Worm (Caenorhabditis elegans) whole organism, young adult: ENCODE measurements around the gene cht-5.

Experiments
- B0019.2 ChIP-seq: fragments of 200-800 bp; sonication (Bioruptor generic); conservative IDR thresholded peaks from 2 replicates; pipeline ENCODE4 v1.3.6; 2022; ENCODE audit warnings: missing genetic modification reagents, missing genetic modification characterization, missing compliant biosample characterization
- F22D6.2 ChIP-seq: sonication (generic microtip); optimal IDR thresholded peaks from 2 replicates; lab custom pipeline; 2016; ENCODE audit warnings: mild to moderate bottlenecking, missing genetic modification characterization, missing compliant biosample characterization
- F49E8.2 ChIP-seq: sonication (generic microtip); optimal IDR thresholded peaks from 3 replicates; lab custom pipeline; 2017; ENCODE audit warnings: missing genetic modification characterization, mild to moderate bottlenecking, missing compliant biosample characterization, antibody characterized with exemption, moderate library complexity; ENCODE audit not compliant: insufficient read depth
- F55B11.4 ChIP-seq: sonication (generic microtip); optimal IDR thresholded peaks from 2 replicates; lab custom pipeline; 2016; ENCODE audit warnings: missing compliant biosample characterization, missing genetic modification characterization, borderline replicate concordance; ENCODE audit not compliant: insufficient read depth
- F57A8.1 ChIP-seq: fragments of 200-800 bp; sonication (Bioruptor generic); optimal IDR thresholded peaks from 2 replicates; lab custom pipeline; 2018; ENCODE audit warnings: mild to moderate bottlenecking, missing genetic modification characterization, moderate library complexity, missing compliant biosample characterization
- K11D2.4 ChIP-seq: fragments of 200-800 bp; sonication (Bioruptor generic); IDR thresholded peaks from 2 replicates; pipeline ENCODE4 v1.3.6; 2022; ENCODE audit warnings: missing genetic modification reagents, missing genetic modification characterization, missing compliant biosample characterization
- K12H6.12 ChIP-seq: fragments of 200-800 bp; sonication (Bioruptor generic); optimal IDR thresholded peaks from 2 replicates; lab custom pipeline; 2018; ENCODE audit warnings: mild to moderate bottlenecking, missing genetic modification characterization, missing compliant biosample characterization
- Y53G8AR.9 ChIP-seq: fragments of 200-800 bp; sonication (Bioruptor generic); conservative IDR thresholded peaks from 2 replicates; pipeline ENCODE4 v1.3.6; 2022; ENCODE audit warnings: missing genetic modification reagents, missing genetic modification characterization, missing compliant biosample characterization
- Y95B8A.8 ChIP-seq: fragments of 200-800 bp; sonication (Bioruptor generic); IDR thresholded peaks from 2 replicates; pipeline ENCODE4 v1.3.6; 2022; ENCODE audit warnings: missing genetic modification reagents, missing genetic modification characterization, missing compliant biosample characterization
- ZK185.1 ChIP-seq: sonication (generic microtip); optimal IDR thresholded peaks from 2 replicates; lab custom pipeline; 2016; ENCODE audit warnings: mild to moderate bottlenecking, missing genetic modification characterization, missing compliant biosample characterization; ENCODE audit not compliant: poor library complexity, severe bottlenecking
- athp-1 ChIP-seq: sonication (generic microtip); optimal IDR thresholded peaks from 2 replicates; lab custom pipeline; 2017; ENCODE audit warnings: mild to moderate bottlenecking, missing genetic modification characterization, missing compliant biosample characterization
- cebp-1 ChIP-seq, 2 experiments: fragments of 200-800 bp in 1 of 2; sonication (Bioruptor generic) in 1 of 2; sonication (generic microtip) in 1 of 2; IDR thresholded peaks in 1 of 2; optimal IDR thresholded peaks in 1 of 2; 2 replicates each; pipeline versions ENCODE4 v1.3.6 to Lab custom; 2017 to 2022; ENCODE audit warnings: missing compliant biosample characterization in 2 of 2, missing genetic modification characterization in 2 of 2, mild to moderate bottlenecking in 1 of 2, missing genetic modification reagents in 1 of 2, moderate library complexity in 1 of 2
- ceh-58 ChIP-seq: fragments of 200-800 bp; sonication (Bioruptor generic); IDR thresholded peaks from 2 replicates; pipeline ENCODE4 v1.3.6; 2022; ENCODE audit warnings: missing genetic modification characterization, missing compliant biosample characterization
- ceh-79 ChIP-seq: sonication (generic microtip); optimal IDR thresholded peaks from 2 replicates; lab custom pipeline; 2017; ENCODE audit warnings: mild to moderate bottlenecking, missing genetic modification characterization, missing compliant biosample characterization
- die-1 ChIP-seq: sonication (generic microtip); optimal IDR thresholded peaks from 2 replicates; lab custom pipeline; 2016; ENCODE audit warnings: missing genotype, mild to moderate bottlenecking, missing genetic modification characterization, missing compliant biosample characterization
- dox-1 ChIP-seq: fragments of 200-800 bp; sonication (Bioruptor generic); IDR thresholded peaks from 2 replicates; pipeline ENCODE4 v1.3.6; 2022; ENCODE audit warnings: missing genetic modification reagents, missing genetic modification characterization, missing compliant biosample characterization
- dpff-1 ChIP-seq: sonication (generic microtip); optimal IDR thresholded peaks from 2 replicates; lab custom pipeline; 2017; ENCODE audit warnings: mild to moderate bottlenecking, missing genetic modification characterization, missing compliant biosample characterization
- efl-1 ChIP-seq: fragments of 150-350 bp; optimal IDR thresholded peaks from 2 replicates; lab custom pipeline; 2014; ENCODE audit warnings: missing biosample characterization, missing genetic modification reagents, missing genetic modification characterization
- egrh-3 ChIP-seq: fragments of 200-800 bp; sonication (Bioruptor generic); IDR thresholded peaks from 2 replicates; pipeline ENCODE4 v1.3.6; 2022; ENCODE audit warnings: missing genetic modification reagents, missing genetic modification characterization, missing compliant biosample characterization
- ets-4 ChIP-seq: fragments of 200-800 bp; sonication (Bioruptor generic); optimal IDR thresholded peaks from 2 replicates; lab custom pipeline; 2018; ENCODE audit warnings: mild to moderate bottlenecking, missing genetic modification characterization, missing compliant biosample characterization
- fkh-3 ChIP-seq: sonication (generic microtip); optimal IDR thresholded peaks from 2 replicates; lab custom pipeline; 2016; ENCODE audit warnings: mild to moderate bottlenecking, missing genetic modification characterization, missing compliant biosample characterization
- him-1 ChIP-seq: sonication (generic microtip); optimal IDR thresholded peaks from 2 replicates; lab custom pipeline; 2016; ENCODE audit warnings: missing genotype, missing genetic modification reagents, missing genetic modification characterization, missing compliant biosample characterization
- hlh-12 ChIP-seq: sonication (generic microtip); optimal IDR thresholded peaks from 2 replicates; lab custom pipeline; 2016; ENCODE audit warnings: missing genetic modification characterization, missing compliant biosample characterization
- let-526 ChIP-seq: fragments of 200-800 bp; sonication (Bioruptor generic); IDR thresholded peaks from 2 replicates; pipeline ENCODE4 v1.3.6; 2022; ENCODE audit warnings: missing genetic modification reagents, missing genetic modification characterization, missing compliant biosample characterization
- let-607 ChIP-seq, 2 experiments: fragments of 200-800 bp in 1 of 2; sonication (Bioruptor generic) in 1 of 2; sonication (generic microtip) in 1 of 2; optimal IDR thresholded peaks; 2 replicates each; lab custom pipeline; 2016 to 2018; ENCODE audit warnings: mild to moderate bottlenecking in 2 of 2, missing compliant biosample characterization in 2 of 2, missing genetic modification characterization in 2 of 2, moderate library complexity in 2 of 2, missing genotype in 1 of 2
- lin-40 ChIP-seq: sonication (generic microtip); optimal IDR thresholded peaks from 2 replicates; lab custom pipeline; 2016; ENCODE audit warnings: missing genetic modification characterization, mild to moderate bottlenecking, missing compliant biosample characterization, missing genotype, missing genetic modification reagents
- lin-54 ChIP-seq: fragments of 200-800 bp; sonication (Bioruptor generic); optimal IDR thresholded peaks from 2 replicates; lab custom pipeline; 2018; ENCODE audit warnings: mild to moderate bottlenecking, missing genetic modification characterization, missing compliant biosample characterization
- lir-1 ChIP-seq: fragments of 200-800 bp; sonication (Bioruptor generic); conservative IDR thresholded peaks from 2 replicates; pipeline ENCODE4 v1.3.6; 2022; ENCODE audit warnings: missing genetic modification reagents, missing genetic modification characterization, missing compliant biosample characterization
- madf-10 ChIP-seq: sonication (generic microtip); optimal IDR thresholded peaks from 2 replicates; lab custom pipeline; 2016; ENCODE audit warnings: mild to moderate bottlenecking, missing genetic modification characterization, missing compliant biosample characterization
- madf-3 ChIP-seq: fragments of 200-800 bp; sonication (Bioruptor generic); IDR thresholded peaks from 2 replicates; pipeline ENCODE4 v1.3.6; 2022; ENCODE audit warnings: missing genetic modification reagents, missing genetic modification characterization, missing compliant biosample characterization
- madf-6 ChIP-seq: fragments of 200-800 bp; sonication (Bioruptor generic); IDR thresholded peaks from 2 replicates; pipeline ENCODE4 v1.3.6; 2022; ENCODE audit warnings: missing genetic modification reagents, missing genetic modification characterization, missing compliant biosample characterization
- mcd-1 ChIP-seq: fragments of 200-800 bp; sonication (Bioruptor generic); IDR thresholded peaks from 2 replicates; pipeline ENCODE4 v1.3.6; 2022; ENCODE audit warnings: missing genetic modification reagents, missing genetic modification characterization, missing compliant biosample characterization
- nfya-1 ChIP-seq: sonication (generic microtip); optimal IDR thresholded peaks from 2 replicates; lab custom pipeline; 2017; ENCODE audit warnings: antibody characterized with exemption, missing compliant biosample characterization, missing genetic modification characterization, borderline replicate concordance; ENCODE audit not compliant: insufficient read depth
- nhr-27 ChIP-seq: fragments of 200-800 bp; sonication (Bioruptor generic); optimal IDR thresholded peaks from 2 replicates; lab custom pipeline; 2018; ENCODE audit warnings: mild to moderate bottlenecking, missing genetic modification characterization, moderate library complexity, missing compliant biosample characterization
- nhr-90 ChIP-seq: sonication (generic microtip); optimal IDR thresholded peaks from 2 replicates; lab custom pipeline; 2016; ENCODE audit warnings: missing genotype, mild to moderate bottlenecking, missing genetic modification characterization, missing compliant biosample characterization
- pbrm-1 ChIP-seq: fragments of 200-800 bp; sonication (Bioruptor generic); IDR thresholded peaks from 2 replicates; pipeline ENCODE4 v1.3.6; 2022; ENCODE audit warnings: missing genetic modification reagents, missing genetic modification characterization, missing compliant biosample characterization
- rcor-1 ChIP-seq: fragments of 200-800 bp; sonication (Bioruptor generic); IDR thresholded peaks from 2 replicates; pipeline ENCODE4 v1.3.6; 2022; ENCODE audit warnings: missing genetic modification reagents, missing genetic modification characterization, missing compliant biosample characterization
- repo-1 ChIP-seq: sonication (generic microtip); optimal IDR thresholded peaks from 2 replicates; lab custom pipeline; 2017; ENCODE audit warnings: mild to moderate bottlenecking, missing genetic modification characterization, missing compliant biosample characterization
- rpc-1 ChIP-seq, 2 experiments: fragments of 150-350 bp in 1 of 2; sonication (generic microtip) in 1 of 2; optimal IDR thresholded peaks; 2 replicates each; lab custom pipeline; 2014 to 2018; ENCODE audit warnings: missing biosample characterization in 1 of 2, missing genetic modification characterization in 1 of 2, missing genetic modification reagents in 1 of 2, missing genotype in 1 of 2
- snpc-1.1 ChIP-seq: sonication (generic microtip); optimal IDR thresholded peaks from 2 replicates; lab custom pipeline; 2017; ENCODE audit warnings: missing genetic modification characterization, mild to moderate bottlenecking, missing compliant biosample characterization, antibody characterized with exemption, moderate library complexity, missing genotype, missing genetic modification reagents; ENCODE audit not compliant: insufficient read depth
- snpc-3.4 ChIP-seq: sonication (generic microtip); optimal IDR thresholded peaks from 2 replicates; lab custom pipeline; 2017; ENCODE audit warnings: missing genetic modification characterization, mild to moderate bottlenecking, missing compliant biosample characterization, antibody characterized with exemption, moderate library complexity, missing genotype, missing genetic modification reagents
- somi-1 ChIP-seq: fragments of 200-800 bp; sonication (Bioruptor generic); optimal IDR thresholded peaks from 2 replicates; lab custom pipeline; 2018; ENCODE audit warnings: mild to moderate bottlenecking, missing genetic modification characterization, missing compliant biosample characterization
- sptf-2 ChIP-seq: fragments of 200-800 bp; sonication (Bioruptor generic); optimal IDR thresholded peaks from 2 replicates; lab custom pipeline; 2018; ENCODE audit warnings: mild to moderate bottlenecking, missing genetic modification characterization, missing compliant biosample characterization
- tbp1 ChIP-seq: fragments of 200-800 bp; sonication (Bioruptor generic); optimal IDR thresholded peaks from 2 replicates; lab custom pipeline; 2018; ENCODE audit warnings: mild to moderate bottlenecking, missing genetic modification characterization, missing compliant biosample characterization
- ztf-28 ChIP-seq: fragments of 200-800 bp; sonication (Bioruptor generic); IDR thresholded peaks from 2 replicates; pipeline ENCODE4 v1.3.6; 2022; ENCODE audit warnings: missing genetic modification reagents, missing genetic modification characterization, missing compliant biosample characterization
- ztf-6 ChIP-seq: fragments of 200-800 bp; sonication (Bioruptor generic); IDR thresholded peaks from 2 replicates; pipeline ENCODE4 v1.3.6; 2022; ENCODE audit warnings: missing genetic modification reagents, missing genetic modification characterization, missing compliant biosample characterization

The cht-5 gene

DNA sequence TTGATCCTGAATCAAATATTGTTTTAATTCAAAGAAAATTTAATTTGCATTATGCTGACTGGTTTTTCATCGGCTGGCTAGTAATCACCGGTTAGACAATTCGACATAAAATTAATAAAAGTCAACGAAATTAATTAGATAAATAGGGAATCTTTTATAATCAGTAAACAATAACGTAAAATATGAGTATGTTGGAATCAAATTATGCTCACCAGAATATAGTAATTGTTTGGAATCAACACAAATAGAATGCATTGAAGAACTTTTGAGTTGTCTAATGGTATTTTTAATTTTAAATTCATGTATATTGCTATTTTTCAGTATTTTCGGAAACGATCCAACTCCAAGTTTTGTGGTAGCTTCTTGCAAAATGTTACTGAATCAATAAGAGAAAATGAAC lies 9.0 kb upstream of the cht-5 start, which contains the start of gene C08B6.2:
Gene C08B6.2, plus strand, starts transcription at position 301 of the 400 bp plus-strand sequence.
- no peak for TF ChIP-seq F22D6.2 (tag; lab: Kevin White, UChicago)
- no peak for TF ChIP-seq dox-1 (GFP tag; lab: Robert Waterston, UW)
- no peak for TF ChIP-seq cebp-1 (GFP tag; IDR thresholded peaks at IDR 0.05; lab: Robert Waterston, UW)
- no peak for TF ChIP-seq cebp-1 (tag; optimal IDR thresholded peaks at IDR 0.05; lab: Kevin White, UChicago)
- no peak for TF ChIP-seq athp-1 (tag; lab: Kevin White, UChicago)
- no peak for TF ChIP-seq efl-1
- no peak for TF ChIP-seq F57A8.1 (GFP tag; lab: Kevin White, UChicago)
- no peak for TF ChIP-seq nhr-90
- TF ChIP-seq egrh-3 (GFP tag; lab: Robert Waterston, UW) = no peak
- no peak for TF ChIP-seq nhr-27 (tag; lab: Kevin White, UChicago)
- TF ChIP-seq B0019.2 = no peak
- TF ChIP-seq let-607 (tag; optimal IDR thresholded peaks at IDR 0.05; lab: Kevin White, UChicago) = no peak
- TF ChIP-seq dpff-1 (tag; lab: Kevin White, UChicago) = no peak
- TF ChIP-seq nfya-1 (tag; lab: Kevin White, UChicago) = no peak
- TF ChIP-seq somi-1 (GFP tag; lab: Kevin White, UChicago) = no peak
- no peak for TF ChIP-seq hlh-12
- no peak for TF ChIP-seq rcor-1
- TF ChIP-seq ceh-79 (tag; lab: Kevin White, UChicago) = no peak
- no peak for TF ChIP-seq Y53G8AR.9
- TF ChIP-seq ztf-28 (GFP tag; lab: Robert Waterston, UW) = no peak
- TF ChIP-seq Y95B8A.8 (GFP tag; lab: Robert Waterston, UW) = no peak

DNA sequence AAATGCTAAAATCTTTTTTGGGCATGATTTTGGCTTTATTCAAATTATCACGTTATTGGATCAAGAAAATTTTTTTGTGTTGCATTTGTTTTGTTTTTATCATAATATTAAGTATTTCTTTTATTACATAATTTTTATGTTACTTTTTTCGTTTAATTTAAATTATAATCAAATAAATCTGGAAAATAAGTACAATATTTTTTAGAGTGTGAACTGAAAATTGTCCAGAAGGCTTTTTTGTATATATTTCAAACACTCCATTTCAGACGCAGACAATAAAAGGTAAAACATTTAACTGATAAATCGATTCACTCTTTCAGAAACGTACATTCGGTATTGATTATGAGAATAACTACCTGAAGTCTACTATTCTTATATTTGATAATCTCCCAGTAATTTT lies 7.1 kb upstream of the cht-5 start, which contains the start of gene C08B6.11:
Gene C08B6.11, plus strand, starts transcription at position 301 of the 400 bp plus-strand sequence.
- TF ChIP-seq F49E8.2 (tag; lab: Kevin White, UChicago) (no peak), rpc-1 (optimal IDR thresholded peaks at IDR 0.05; lab: Kevin White, UChicago) (no peak), rpc-1 (tag; optimal IDR thresholded peaks at IDR 0.05; lab: Kevin White, UChicago) (no peak), madf-10 (tag; lab: Kevin White, UChicago) (no peak), ztf-6 (GFP tag; lab: Robert Waterston, UW) (no peak), repo-1 (tag; lab: Kevin White, UChicago) (no peak), die-1 (tag; lab: Kevin White, UChicago) (no peak), sptf-2 (GFP tag; lab: Kevin White, UChicago) (no peak), fkh-3 (tag; lab: Kevin White, UChicago) (no peak), tbp1 (GFP tag; lab: Kevin White, UChicago) (no peak), snpc-3.4 (tag; lab: Kevin White, UChicago) (no peak), let-526 (no peak), mcd-1 (no peak), pbrm-1 (no peak), K12H6.12 (tag; lab: Kevin White, UChicago) (no peak)

DNA sequence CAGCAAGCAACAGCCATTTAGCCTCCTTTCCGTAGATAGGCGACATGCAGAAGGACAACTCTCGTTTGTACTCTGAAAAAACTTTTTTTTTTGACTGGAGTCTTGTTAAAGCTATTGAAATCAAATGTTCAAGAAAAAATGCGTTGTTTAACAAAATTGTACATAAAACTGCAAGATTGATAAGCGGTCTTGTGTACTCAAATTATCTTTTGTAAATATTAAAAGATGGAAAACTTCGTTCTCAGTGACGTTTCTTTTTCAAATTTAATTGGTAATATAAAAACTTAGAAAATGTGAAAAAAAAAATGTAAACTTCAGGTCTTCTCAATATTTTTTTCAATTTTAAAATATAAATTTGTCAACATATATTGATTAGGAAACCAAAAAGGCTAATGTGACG lies 3.3 kb upstream of the cht-5 start:
- TF ChIP-seq F55B11.4 (no peak), snpc-1.1 (no peak), ceh-79 (tag; lab: Kevin White, UChicago) (no peak), ceh-58 (GFP tag; lab: Robert Waterston, UW) (no peak), lir-1 (GFP tag; lab: Robert Waterston, UW) (no peak), F22D6.2 (tag; lab: Kevin White, UChicago) (no peak), K11D2.4 (GFP tag; lab: Robert Waterston, UW) (no peak), him-1 (tag; lab: Kevin White, UChicago) (no peak), madf-6 (no peak), madf-3 (GFP tag; lab: Robert Waterston, UW) (no peak), ets-4 (no peak), let-526 (no peak), lin-40 (no peak), lin-54 (no peak), ZK185.1 (no peak)
